Worm (Caenorhabditis elegans): Measurements from ENCODE around the gene F36D3.4.

- TF ChIP-seq ceh-82 (tag; optimal IDR thresholded peaks at IDR 0.05): no peak
- TF ChIP-seq pha-4 (tag; optimal IDR thresholded peaks at IDR 0.05): no peak
- no peak for TF ChIP-seq tbx-2 (tag; optimal IDR thresholded peaks at IDR 0.05)
- no peak for TF ChIP-seq fos-1 (tag; optimal IDR thresholded peaks at IDR 0.05)
- no peak for TF ChIP-seq nhr-11 (tag; optimal IDR thresholded peaks at IDR 0.05)
- TF ChIP-seq nhr-12 (tag; optimal IDR thresholded peaks at IDR 0.05): no peak
- no peak for TF ChIP-seq ceh-9 (tag; optimal IDR thresholded peaks at IDR 0.05)
- TF ChIP-seq lin-15B (tag; optimal IDR thresholded peaks at IDR 0.05): no peak
- TF ChIP-seq nhr-25 (tag; optimal IDR thresholded peaks at IDR 0.05): no peak
- TF ChIP-seq ama-1 (optimal IDR thresholded peaks at IDR 0.05): no peak
- no peak for TF ChIP-seq fkh-10 (GFP tag; optimal IDR thresholded peaks at IDR 0.05)
- TF ChIP-seq nhr-28 (tag; optimal IDR thresholded peaks at IDR 0.05): no peak
- TF ChIP-seq egl-27 (tag; optimal IDR thresholded peaks at IDR 0.05): no peak
Measured at ce11 chrV:16508667-16509066, 8.9 kb downstream of the F36D3.4 start, which contains the start of gene srr-3.
